Fruit fly (Drosophila melanogaster) whole organism, prepupa: ENCODE measurements around the gene eIF4G1.

Experiments used
- Blimp-1 ChIP-seq: fragments of 200-800 bp; sonication (Bioruptor generic); optimal IDR thresholded peaks from 3 replicates; lab custom pipeline; 2017; ENCODE audit warnings: missing biosample characterization, missing genetic modification characterization, mild to moderate bottlenecking, moderate library complexity, missing genetic modification reagents
- CG3032 ChIP-seq: fragments of 200-800 bp; optimal IDR thresholded peaks from 2 replicates; lab custom pipeline; 2019; ENCODE audit warnings: missing biosample characterization, mild to moderate bottlenecking, missing genetic modification characterization, moderate library complexity
- CG31627 ChIP-seq: fragments of 200-800 bp; sonication (Bioruptor generic); optimal IDR thresholded peaks from 3 replicates; lab custom pipeline; 2016; ENCODE audit warnings: missing biosample characterization, missing genetic modification characterization
- CG6163 ChIP-seq: fragments of 200-800 bp; sonication (Bioruptor generic); IDR thresholded peaks from 3 replicates; pipeline ENCODE4 v1.3.6; 2022; ENCODE audit warnings: missing biosample characterization, missing genetic modification characterization
- CG8319 ChIP-seq: fragments of 200-800 bp; sonication (Bioruptor generic); optimal IDR thresholded peaks from 3 replicates; lab custom pipeline; 2016; ENCODE audit warnings: missing biosample characterization, missing genetic modification characterization
- Eip75B ChIP-seq: fragments of 200-800 bp; sonication (Bioruptor generic); optimal IDR thresholded peaks from 3 replicates; lab custom pipeline; 2016; ENCODE audit warnings: missing biosample characterization, missing genetic modification characterization
- Hr39 ChIP-seq: fragments of 200-800 bp; sonication (Bioruptor generic); optimal IDR thresholded peaks from 2 replicates; lab custom pipeline; 2016; ENCODE audit warnings: missing biosample characterization, missing genetic modification characterization
- dsx ChIP-seq: fragments of 200-800 bp; optimal IDR thresholded peaks from 3 replicates; lab custom pipeline; 2019; ENCODE audit warnings: missing biosample characterization, mild to moderate bottlenecking, missing genetic modification characterization, moderate library complexity; ENCODE audit not compliant: poor library complexity, severe bottlenecking
- eg ChIP-seq: fragments of 200-800 bp; sonication (Bioruptor generic); IDR thresholded peaks from 3 replicates; pipeline ENCODE4 v1.3.6; 2022; ENCODE audit warnings: missing biosample characterization, missing genetic modification characterization
- net ChIP-seq: fragments of 200-800 bp; sonication (Bioruptor generic); optimal IDR thresholded peaks from 3 replicates; lab custom pipeline; 2016; ENCODE audit warnings: missing biosample characterization, missing genetic modification characterization

- TF ChIP-seq net (GFP tag; lab: Kevin White, UChicago) (no peak), CG3032 (tag; lab: Kevin White, UChicago) (peak; percentile 42), CG31627 (no peak), Hr39 (GFP tag; lab: Kevin White, UChicago) (no peak), dsx (GFP tag; lab: Kevin White, UChicago) (no peak), CG6163 (no peak), Blimp-1 (no peak), CG8319 (GFP tag; lab: Kevin White, UChicago) (no peak), eg (no peak), Eip75B (GFP tag; lab: Kevin White, UChicago) (no peak)
Measured at dm6 chr4:866437-867216, 63.9 kb downstream of the eIF4G1 start, which contains the start of gene Gyf.
